Fruit fly (Drosophila melanogaster) S2 (cell line): ENCODE data around the gene CG42847.

ENCODE experiments used
- CG8478 ChIP-seq: fragments of >200 bp; optimal IDR thresholded peaks from 2 replicates; lab custom pipeline; 2018
- CTCF ChIP-seq, 2 experiments: fragments of >200 bp; optimal IDR thresholded peaks; 2 replicates each; lab custom pipeline; 2018

- TF ChIP-seq CTCF (optimal IDR thresholded peaks at IDR 0.05; lab: Kevin White, UChicago): no peak
- TF ChIP-seq CG8478 (lab: Kevin White, UChicago): no peak
Observed at dm6 chr2L:9460092-9460473, 32.4 kb downstream of the CG42847 start.
